Worm (Caenorhabditis elegans) whole organism, young adult: ENCODE data around the gene rpm-1.

Source experiments
- hsf-1 ChIP-seq: fragments of 200-800 bp; sonication (Bioruptor generic); IDR thresholded peaks from 2 replicates; pipeline ENCODE4 v1.3.6; 2022; ENCODE audit warnings: missing genetic modification reagents, missing genetic modification characterization, missing compliant biosample characterization
- snpc-1.3 ChIP-seq: sonication (generic microtip); optimal IDR thresholded peaks from 2 replicates; lab custom pipeline; 2017; ENCODE audit warnings: missing genetic modification characterization, mild to moderate bottlenecking, missing compliant biosample characterization, antibody characterized with exemption, moderate library complexity, missing genotype, missing genetic modification reagents; ENCODE audit not compliant: insufficient read depth

DNA sequence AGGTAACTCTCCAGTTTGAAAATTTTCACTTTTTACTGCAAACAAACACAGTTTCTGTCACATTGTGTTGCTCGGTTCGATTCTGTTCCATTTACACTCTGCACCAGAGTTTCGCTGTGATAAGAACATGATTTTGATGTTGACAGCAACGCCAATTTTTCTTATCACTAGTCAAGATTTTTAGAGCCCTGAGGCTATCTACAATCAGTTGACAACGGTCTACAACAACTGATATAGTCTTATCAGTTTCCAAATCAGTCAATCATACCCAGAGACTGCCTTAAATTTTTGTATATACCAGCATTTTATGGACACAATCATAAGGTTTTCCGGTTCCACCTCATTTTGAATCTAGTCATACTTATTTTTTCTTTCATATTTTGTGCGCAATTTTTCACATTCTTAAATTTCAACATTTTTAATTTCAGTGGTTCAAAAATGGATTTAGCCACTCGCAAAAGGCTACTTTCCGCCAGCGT is 51.2 kb downstream of the rpm-1 start, which contains the start of gene B0507.3:
- TF ChIP-seq snpc-1.3 (tag; lab: Kevin White, UChicago) (no peak), hsf-1 (no peak)
